Worm (Caenorhabditis elegans): Measurements from ENCODE around the gene H20E11.1.

DNA sequence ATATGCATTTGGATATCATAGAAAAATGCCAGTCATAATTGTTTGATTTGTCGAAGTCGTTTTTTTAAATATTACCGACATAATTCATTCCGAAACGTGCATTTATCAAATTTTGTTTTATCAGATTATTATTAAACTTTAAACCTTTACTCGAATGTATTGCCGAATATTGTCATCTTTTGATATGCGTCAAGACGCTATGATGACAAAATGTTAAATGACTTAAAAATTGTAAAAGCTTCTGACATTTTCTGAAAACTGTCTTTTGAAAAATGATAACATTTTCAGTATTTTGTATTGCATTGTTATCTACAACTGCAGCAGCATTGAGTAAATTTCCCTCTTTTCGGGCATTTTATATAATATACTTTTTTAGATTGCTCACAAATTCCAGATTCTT, 5.3 kb upstream of the H20E11.1 start, which contains the start of gene H20E11.3:
- no peak for TF ChIP-seq fkh-10 (GFP tag; optimal IDR thresholded peaks at IDR 0.05)
- TF ChIP-seq ceh-9 (tag; optimal IDR thresholded peaks at IDR 0.05): no peak
- no peak for TF ChIP-seq ceh-24 (tag; optimal IDR thresholded peaks at IDR 0.05)
- TF ChIP-seq pha-2 (tag; optimal IDR thresholded peaks at IDR 0.05): no peak

All from whole organism, late embryonic.